Worm (Caenorhabditis elegans): ENCODE data around the gene hmg-11.

ce11 chrII:4675481-4675880 lies 2.6 kb downstream of the hmg-11 start, which contains the start of gene T05A7.3:
- TF ChIP-seq ama-1 (optimal IDR thresholded peaks at IDR 0.05) (no peak), flt-1 (GFP tag; IDR thresholded peaks at IDR 0.05) (no peak), F13C5.2 (tag; optimal IDR thresholded peaks at IDR 0.05) (no peak), sea-1 (GFP tag; conservative IDR thresholded peaks at IDR 0.05) (no peak), tra-4 (tag; optimal IDR thresholded peaks at IDR 0.05) (no peak), hmbx-1 (tag; optimal IDR thresholded peaks at IDR 0.05) (no peak), pes-1 (GFP tag; IDR thresholded peaks at IDR 0.05) (no peak), hnd-1 (tag; optimal IDR thresholded peaks at IDR 0.05) (no peak), ceh-36 (tag; optimal IDR thresholded peaks at IDR 0.05) (no peak), B0310.2 (tag; optimal IDR thresholded peaks at IDR 0.05) (no peak)
